Fruit fly (Drosophila melanogaster) whole organism, prepupa: Measurements from ENCODE around the gene CG14442.

ENCODE experiments used
- CG10669 ChIP-seq: fragments of 200-800 bp; sonication (Bioruptor generic); optimal IDR thresholded peaks from 3 replicates; lab custom pipeline; 2018; ENCODE audit warnings: missing biosample characterization, mild to moderate bottlenecking, missing genetic modification characterization, moderate library complexity
- CG11762 ChIP-seq: fragments of 200-800 bp; sonication (Bioruptor generic); optimal IDR thresholded peaks from 3 replicates; lab custom pipeline; 2016; ENCODE audit warnings: missing biosample characterization, missing genetic modification characterization; ENCODE audit not compliant: insufficient read depth
- CG11902 ChIP-seq: fragments of 200-800 bp; sonication (Bioruptor generic); optimal IDR thresholded peaks from 3 replicates; lab custom pipeline; 2016; ENCODE audit warnings: missing biosample characterization, missing genetic modification characterization
- CG1621 ChIP-seq: fragments of 200-800 bp; sonication (Bioruptor generic); optimal IDR thresholded peaks from 3 replicates; lab custom pipeline; 2018; ENCODE audit warnings: missing biosample characterization, mild to moderate bottlenecking, missing genetic modification characterization
- CG31627 ChIP-seq: fragments of 200-800 bp; sonication (Bioruptor generic); optimal IDR thresholded peaks from 3 replicates; lab custom pipeline; 2016; ENCODE audit warnings: missing biosample characterization, missing genetic modification characterization
- CG34406 ChIP-seq: fragments of 200-800 bp; sonication (Bioruptor generic); optimal IDR thresholded peaks from 3 replicates; lab custom pipeline; 2016; ENCODE audit warnings: missing biosample characterization, missing genetic modification characterization
- CG3919 ChIP-seq: fragments of 200-800 bp; sonication (Bioruptor generic); optimal IDR thresholded peaks from 3 replicates; lab custom pipeline; 2016; ENCODE audit warnings: missing biosample characterization, missing genetic modification characterization
- CG4318 ChIP-seq: fragments of 200-800 bp; sonication (Bioruptor generic); optimal IDR thresholded peaks from 3 replicates; lab custom pipeline; 2017; ENCODE audit warnings: missing biosample characterization, mild to moderate bottlenecking, missing genetic modification characterization
- CG6163 ChIP-seq: fragments of 200-800 bp; sonication (Bioruptor generic); IDR thresholded peaks from 3 replicates; pipeline ENCODE4 v1.3.6; 2022; ENCODE audit warnings: missing biosample characterization, missing genetic modification characterization
- CG6276 ChIP-seq: fragments of 200-800 bp; sonication (Bioruptor generic); optimal IDR thresholded peaks from 2 replicates; lab custom pipeline; 2017; ENCODE audit warnings: missing biosample characterization, mild to moderate bottlenecking, missing genetic modification characterization
- CG6792 ChIP-seq: fragments of 200-800 bp; sonication (Bioruptor generic); optimal IDR thresholded peaks from 3 replicates; lab custom pipeline; 2016; ENCODE audit warnings: missing biosample characterization, missing genetic modification characterization
- CG6808 ChIP-seq: fragments of 200-800 bp; sonication (Bioruptor generic); optimal IDR thresholded peaks from 3 replicates; lab custom pipeline; 2017; ENCODE audit warnings: missing biosample characterization, missing genetic modification characterization, mild to moderate bottlenecking, moderate library complexity, missing genetic modification reagents
- CG6854 ChIP-seq: fragments of 200-800 bp; sonication (Bioruptor generic); optimal IDR thresholded peaks from 2 replicates; lab custom pipeline; 2017; ENCODE audit warnings: missing biosample characterization, mild to moderate bottlenecking, missing genetic modification characterization
- CG7368 ChIP-seq: fragments of 200-800 bp; sonication (Bioruptor generic); optimal IDR thresholded peaks from 3 replicates; lab custom pipeline; 2016; ENCODE audit warnings: missing biosample characterization, missing genetic modification characterization
- CG8119 ChIP-seq: fragments of 200-800 bp; sonication (Bioruptor generic); IDR thresholded peaks from 3 replicates; pipeline ENCODE4 v1.3.6; 2022; ENCODE audit warnings: missing biosample characterization, missing genetic modification characterization
- CG8319 ChIP-seq: fragments of 200-800 bp; sonication (Bioruptor generic); optimal IDR thresholded peaks from 3 replicates; lab custom pipeline; 2016; ENCODE audit warnings: missing biosample characterization, missing genetic modification characterization
- Eip75B ChIP-seq: fragments of 200-800 bp; sonication (Bioruptor generic); optimal IDR thresholded peaks from 3 replicates; lab custom pipeline; 2016; ENCODE audit warnings: missing biosample characterization, missing genetic modification characterization
- Eip78C ChIP-seq: fragments of 200-800 bp; sonication (Bioruptor generic); peaks from one replicate; lab custom pipeline; 2016; ENCODE audit warnings: missing biosample characterization, missing genetic modification characterization
- Eip93F ChIP-seq: fragments of 200-800 bp; sonication (Bioruptor generic); optimal IDR thresholded peaks from 2 replicates; lab custom pipeline; 2016; ENCODE audit warnings: missing biosample characterization, mild to moderate bottlenecking, missing genetic modification characterization
- Ets21C ChIP-seq: fragments of 200-800 bp; sonication (Bioruptor generic); optimal IDR thresholded peaks from 3 replicates; lab custom pipeline; 2016; ENCODE audit warnings: missing biosample characterization, missing genetic modification characterization
- Gug ChIP-seq: fragments of 200-800 bp; sonication (Bioruptor generic); IDR thresholded peaks from 2 replicates; pipeline ENCODE4 v1.3.6; 2022; ENCODE audit warnings: missing biosample characterization, missing genetic modification characterization
- Hr38 ChIP-seq: sonication (Bioruptor generic); optimal IDR thresholded peaks from 2 replicates; lab custom pipeline; 2016; ENCODE audit warnings: missing biosample characterization, missing genetic modification characterization
- Hr39 ChIP-seq: fragments of 200-800 bp; sonication (Bioruptor generic); optimal IDR thresholded peaks from 2 replicates; lab custom pipeline; 2016; ENCODE audit warnings: missing biosample characterization, missing genetic modification characterization
- Lpt ChIP-seq: fragments of 200-800 bp; sonication (Bioruptor generic); optimal IDR thresholded peaks from 3 replicates; lab custom pipeline; 2016; ENCODE audit warnings: missing biosample characterization, missing genetic modification characterization
- Smox ChIP-seq: fragments of 200-800 bp; sonication (Bioruptor generic); optimal IDR thresholded peaks from 3 replicates; lab custom pipeline; 2016; ENCODE audit warnings: missing biosample characterization, missing genetic modification characterization
- Sox102F ChIP-seq: fragments of 200-800 bp; sonication (Bioruptor generic); optimal IDR thresholded peaks from 2 replicates; lab custom pipeline; 2016; ENCODE audit warnings: missing biosample characterization, mild to moderate bottlenecking, missing genetic modification characterization
- Sox14 ChIP-seq: fragments of 200-800 bp; sonication (Bioruptor generic); optimal IDR thresholded peaks from 3 replicates; lab custom pipeline; 2016; ENCODE audit warnings: missing biosample characterization, missing genetic modification characterization
- Sox15 ChIP-seq: fragments of 200-800 bp; sonication (Bioruptor generic); optimal IDR thresholded peaks from 3 replicates; lab custom pipeline; 2016; ENCODE audit warnings: missing biosample characterization, missing genetic modification characterization
- acj6 ChIP-seq: fragments of 200-800 bp; sonication (Bioruptor generic); optimal IDR thresholded peaks from 3 replicates; lab custom pipeline; 2016; ENCODE audit warnings: missing biosample characterization, missing genetic modification characterization
- cyc ChIP-seq: fragments of 200-800 bp; sonication (Bioruptor generic); optimal IDR thresholded peaks from 3 replicates; lab custom pipeline; 2016; ENCODE audit warnings: missing biosample characterization, missing genetic modification characterization
- dac ChIP-seq: fragments of 200-800 bp; sonication (Bioruptor generic); optimal IDR thresholded peaks from 2 replicates; lab custom pipeline; 2017; ENCODE audit warnings: missing biosample characterization, mild to moderate bottlenecking, missing genetic modification characterization
- eg ChIP-seq: fragments of 200-800 bp; sonication (Bioruptor generic); IDR thresholded peaks from 3 replicates; pipeline ENCODE4 v1.3.6; 2022; ENCODE audit warnings: missing biosample characterization, missing genetic modification characterization
- esn ChIP-seq: fragments of 200-800 bp; sonication (Bioruptor generic); optimal IDR thresholded peaks from 2 replicates; lab custom pipeline; 2016; ENCODE audit warnings: missing biosample characterization, mild to moderate bottlenecking, missing genetic modification characterization, moderate library complexity
- fd59A ChIP-seq: fragments of 200-800 bp; sonication (Bioruptor generic); optimal IDR thresholded peaks from 2 replicates; lab custom pipeline; 2017; ENCODE audit warnings: missing biosample characterization, mild to moderate bottlenecking, missing genetic modification characterization, missing genetic modification reagents
- net ChIP-seq: fragments of 200-800 bp; sonication (Bioruptor generic); optimal IDR thresholded peaks from 3 replicates; lab custom pipeline; 2016; ENCODE audit warnings: missing biosample characterization, missing genetic modification characterization
- pdm3 ChIP-seq: fragments of 200-800 bp; sonication (Bioruptor generic); optimal IDR thresholded peaks from 3 replicates; lab custom pipeline; 2016; ENCODE audit warnings: missing biosample characterization, missing genetic modification characterization
- spab ChIP-seq: fragments of 200-800 bp; sonication (Bioruptor generic); optimal IDR thresholded peaks from 2 replicates; lab custom pipeline; 2017; ENCODE audit warnings: missing biosample characterization, mild to moderate bottlenecking, missing genetic modification characterization, missing genetic modification reagents
- ss ChIP-seq, 2 experiments: fragments of 200-800 bp; sonication (Bioruptor generic); optimal IDR thresholded peaks; 2 replicates in 1 of 2; 3 replicates in 1 of 2; lab custom pipeline; 2017 to 2018; ENCODE audit warnings: mild to moderate bottlenecking in 2 of 2, missing biosample characterization in 2 of 2, missing genetic modification characterization in 2 of 2, moderate library complexity in 1 of 2
- svp ChIP-seq: fragments of 200-800 bp; sonication (Bioruptor generic); peaks from one replicate; lab custom pipeline; 2016; ENCODE audit warnings: missing biosample characterization, missing genetic modification characterization
- topi ChIP-seq: fragments of 200-800 bp; sonication (Bioruptor generic); optimal IDR thresholded peaks from 3 replicates; lab custom pipeline; 2016; ENCODE audit warnings: missing biosample characterization, missing genetic modification characterization
- vri ChIP-seq: fragments of 200-800 bp; sonication (Bioruptor generic); optimal IDR thresholded peaks from 3 replicates; lab custom pipeline; 2016; ENCODE audit warnings: missing biosample characterization, mild to moderate bottlenecking, missing genetic modification characterization

The CG14442 gene

DNA sequence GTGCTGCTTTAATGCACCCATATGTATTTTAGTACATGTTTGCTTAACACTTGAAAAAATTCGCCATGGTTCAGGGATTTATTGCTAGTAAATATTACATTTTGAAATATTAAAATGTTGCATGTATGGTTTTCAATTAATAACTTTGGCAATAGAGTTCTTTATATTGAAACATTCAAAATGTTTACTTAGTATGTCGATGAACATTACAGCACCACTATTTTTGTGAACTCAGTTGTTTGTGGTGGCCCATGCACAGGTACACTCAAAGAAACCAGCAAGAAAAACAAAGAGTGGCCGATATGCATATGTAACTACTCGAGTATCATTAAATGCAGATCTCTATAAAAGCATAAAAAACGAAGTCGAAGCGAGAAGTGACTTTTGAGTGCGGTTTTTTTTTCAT lies 7.2 kb upstream of the CG14442 start (continued):
- TF ChIP-seq CG31627 (GFP tag; lab: Kevin White, UChicago) (peak; percentile 2), pdm3 (GFP tag; lab: Kevin White, UChicago) (peak; percentile 82), CG11902 (no peak), dac (peak; percentile 66), fd59A (peak; percentile 70), acj6 (GFP tag; lab: Kevin White, UChicago) (peak; percentile 65), CG10669 (GFP tag; lab: Kevin White, UChicago) (peak; percentile 77), CG4318 (GFP tag; lab: Kevin White, UChicago) (peak; percentile 75), cyc (no peak), Eip75B (peak; percentile 58), svp (peak; percentile 52), Ets21C (GFP tag; lab: Kevin White, UChicago) (no peak), CG1621 (peak; percentile 67), CG6276 (GFP tag; lab: Kevin White, UChicago) (peak; percentile 80), esn (GFP tag; lab: Kevin White, UChicago) (no peak), spab (GFP tag; lab: Kevin White, UChicago) (peak; percentile 62), CG11762 (GFP tag; lab: Kevin White, UChicago) (peak; percentile 44), Sox15 (GFP tag; lab: Kevin White, UChicago) (no peak), Smox (GFP tag; lab: Kevin White, UChicago) (no peak), Hr39 (GFP tag; lab: Kevin White, UChicago) (peak; percentile 15), CG34406 (GFP tag; lab: Kevin White, UChicago) (peak; percentile 25), CG6808 (GFP tag; lab: Kevin White, UChicago) (peak; percentile 76), Lpt (GFP tag; lab: Kevin White, UChicago) (peak; percentile 72), vri (GFP tag; lab: Kevin White, UChicago) (no peak), Hr38 (GFP tag; lab: Kevin White, UChicago) (no peak), Sox14 (GFP tag; lab: Kevin White, UChicago) (peak; percentile 49), eg (GFP tag; lab: Robert Waterston, UW) (peak; percentile 87), Eip78C (GFP tag; lab: Kevin White, UChicago) (peak; percentile 94), ss (GFP tag; optimal IDR thresholded peaks at IDR 0.05; lab: Kevin White, UChicago) (peak; percentile 65 to 83)

DNA sequence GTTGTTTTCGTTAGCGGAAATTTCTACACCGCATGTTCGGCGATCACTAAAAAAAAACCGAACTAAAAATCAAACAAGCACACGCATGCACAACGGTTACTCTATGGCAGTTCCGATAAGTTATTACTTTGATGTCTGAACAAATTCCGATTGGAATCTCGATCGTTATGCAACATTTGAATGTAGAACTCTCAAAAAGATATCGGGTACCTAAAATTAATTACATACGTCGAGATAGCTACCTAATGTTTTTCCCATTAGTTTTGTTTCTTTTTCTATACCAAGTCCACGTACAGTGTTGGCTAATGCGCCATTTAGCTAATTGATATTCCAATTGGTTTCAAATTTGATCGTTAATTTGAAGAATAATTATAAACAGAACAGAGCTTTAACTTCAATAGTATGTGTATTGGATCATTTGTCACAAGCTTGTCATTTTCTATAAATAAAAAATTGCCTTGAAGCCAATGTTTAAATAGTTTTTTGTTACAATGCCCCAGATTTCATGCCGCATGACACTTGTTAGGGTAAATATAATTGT lies 6.3 kb upstream of the CG14442 start:
- no peak for TF ChIP-seq cyc
- no peak for TF ChIP-seq CG6163 (GFP tag; lab: Robert Waterston, UW)
- no peak for TF ChIP-seq CG34406 (GFP tag; lab: Kevin White, UChicago)
- TF ChIP-seq CG4318 (GFP tag; lab: Kevin White, UChicago) = no peak
- no peak for TF ChIP-seq CG3919 (GFP tag; lab: Kevin White, UChicago)
- no peak for TF ChIP-seq CG8319 (GFP tag; lab: Kevin White, UChicago)
- TF ChIP-seq Sox102F (GFP tag; lab: Kevin White, UChicago) = no peak
- no peak for TF ChIP-seq CG6854 (GFP tag; lab: Kevin White, UChicago)
- TF ChIP-seq esn (GFP tag; lab: Kevin White, UChicago) = no peak
- no peak for TF ChIP-seq Eip93F (GFP tag; lab: Kevin White, UChicago)
- no peak for TF ChIP-seq CG7368 (GFP tag; lab: Kevin White, UChicago)
- no peak for TF ChIP-seq topi (GFP tag; lab: Kevin White, UChicago)
- no peak for TF ChIP-seq vri (GFP tag; lab: Kevin White, UChicago)
- TF ChIP-seq net = no peak
- TF ChIP-seq Gug = no peak
- TF ChIP-seq CG6792 (GFP tag; lab: Kevin White, UChicago) = no peak
- TF ChIP-seq CG8119 = no peak
- no peak for TF ChIP-seq CG1621
- TF ChIP-seq Sox14 (GFP tag; lab: Kevin White, UChicago) = no peak
- TF ChIP-seq CG10669 (GFP tag; lab: Kevin White, UChicago) = no peak
